Fruit fly (Drosophila melanogaster) whole organism, larva: ENCODE data around the gene Muc30E.
A peak's percentile ranks its signal among the peaks of the same experiment; 100 is the strongest.

Source experiments
- noc ChIP-seq: fragments of 200-800 bp; sonication (Bioruptor generic); optimal IDR thresholded peaks from 3 replicates; lab custom pipeline; 2019; ENCODE audit warnings: missing biosample characterization, mild to moderate bottlenecking, missing genetic modification characterization, moderate library complexity

Gene Muc30E

DNA sequence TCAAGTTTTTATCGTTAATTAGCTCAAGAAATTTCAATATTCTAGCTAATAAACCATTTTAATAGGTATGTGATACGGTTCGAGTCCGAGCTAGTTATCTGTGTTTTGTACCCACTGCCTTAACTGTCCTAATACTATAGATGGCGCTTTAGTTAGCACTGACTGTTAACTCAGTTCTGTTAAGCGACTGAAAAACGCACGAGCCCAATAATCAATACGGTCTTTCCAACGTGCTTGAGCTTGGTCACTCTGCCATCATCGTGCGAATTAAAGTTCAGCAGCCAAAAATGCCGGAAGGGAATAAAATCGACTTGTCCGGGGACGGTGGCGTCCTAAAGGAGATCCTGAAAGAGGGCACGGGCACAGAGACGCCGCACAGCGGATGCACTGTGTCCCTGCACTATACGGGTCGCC is 15.1 kb downstream of the Muc30E start, which contains the start of gene Fkbp59:
Fkbp59 (plus strand) TSS at position 150 of the 414 bp plus-strand sequence.
- TF ChIP-seq noc (tag; lab: Kevin White, UChicago) = no peak

DNA sequence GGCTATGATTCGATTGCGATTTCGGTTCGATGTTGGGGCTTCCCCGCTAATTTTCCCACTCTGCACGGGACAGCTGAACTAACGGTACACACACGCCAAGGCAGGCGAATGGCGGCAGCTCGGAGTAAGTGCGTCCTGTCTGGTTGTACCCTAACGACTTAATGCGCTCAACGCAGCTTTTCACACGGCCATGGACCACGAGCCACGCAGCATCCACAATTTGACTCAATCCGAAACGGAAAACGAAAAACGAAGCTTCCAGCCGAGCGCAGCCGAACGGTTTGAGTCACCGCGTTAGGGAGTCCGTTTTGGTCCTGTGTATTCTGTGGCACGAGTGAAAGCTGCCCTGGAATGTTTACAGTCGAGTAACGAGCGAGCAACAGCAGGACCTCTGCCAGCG is 16.8 kb downstream of the Muc30E start, which contains the start of gene nAChRalpha6:
nAChRalpha6 (minus strand) TSS at position 165 of the 400 bp plus-strand sequence.
- TF ChIP-seq noc (tag; lab: Kevin White, UChicago) = no peak

DNA sequence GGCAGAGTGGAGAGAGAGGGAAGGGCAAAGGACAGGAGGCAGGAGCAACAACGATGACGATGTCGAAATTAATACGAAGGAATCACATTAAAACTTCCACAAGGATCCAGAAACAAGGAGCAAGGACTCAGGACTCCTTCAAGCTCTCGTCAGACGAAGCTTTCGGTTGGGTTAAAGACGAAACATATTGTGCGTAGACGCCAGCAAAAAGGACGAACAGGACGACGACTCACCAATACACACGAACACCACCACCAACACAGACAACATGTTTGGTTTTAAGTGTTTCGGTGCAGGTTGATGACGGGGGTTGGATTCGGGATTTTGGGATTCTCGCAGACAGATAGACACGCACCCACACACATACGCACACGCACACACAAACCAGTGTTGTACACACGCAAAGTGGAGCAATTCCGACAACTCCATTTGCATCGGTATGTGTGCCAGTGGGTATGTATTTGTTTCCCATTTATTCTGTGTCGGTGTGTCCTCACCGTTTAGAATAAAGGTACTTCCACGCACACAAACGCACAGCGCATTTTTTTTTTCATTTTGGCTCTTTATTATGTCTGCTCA is 20.4 kb downstream of the Muc30E start:
- TF ChIP-seq noc (tag; lab: Kevin White, UChicago) = no peak

DNA sequence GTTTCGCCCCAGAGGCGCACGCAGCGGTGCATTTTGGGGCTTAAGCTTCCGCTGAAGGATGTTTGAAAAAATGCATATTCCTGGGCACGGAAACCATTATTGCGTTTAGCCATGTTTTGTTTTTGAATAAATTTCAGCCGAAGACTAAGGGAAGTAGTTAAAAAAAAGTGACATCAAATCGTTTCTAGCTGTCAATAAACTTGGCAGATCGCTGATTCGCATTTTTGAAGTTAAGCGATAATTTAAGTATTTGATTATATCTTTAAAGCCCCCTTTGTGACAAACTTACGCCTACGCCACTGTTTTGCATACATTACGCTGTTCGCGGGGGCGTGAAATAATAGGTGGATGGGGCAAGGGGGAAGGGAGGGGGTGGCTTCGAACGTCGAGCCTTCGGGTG is 38.6 kb downstream of the Muc30E start:
- TF ChIP-seq noc (tag; lab: Kevin White, UChicago) = peak; percentile 16

DNA sequence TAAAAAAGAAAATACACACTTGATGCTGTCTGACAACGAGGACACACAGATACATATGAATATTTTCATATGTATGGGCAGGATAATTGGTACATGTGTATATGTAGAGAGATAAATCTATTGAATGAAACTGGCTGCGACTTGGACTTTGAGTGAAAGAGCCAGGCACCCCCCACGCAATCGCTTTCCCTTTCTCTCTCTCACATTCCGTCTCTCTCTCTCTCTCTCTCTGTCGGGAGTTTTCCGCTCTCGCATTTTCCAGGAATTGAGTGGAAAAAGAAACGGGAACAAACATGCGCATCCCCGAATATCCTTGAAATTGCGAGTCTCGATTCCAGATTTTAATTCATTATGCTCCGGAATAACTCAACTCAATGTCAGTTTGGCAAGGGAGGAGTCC is 39.4 kb downstream of the Muc30E start:
- TF ChIP-seq noc (tag; lab: Kevin White, UChicago) = no peak

DNA sequence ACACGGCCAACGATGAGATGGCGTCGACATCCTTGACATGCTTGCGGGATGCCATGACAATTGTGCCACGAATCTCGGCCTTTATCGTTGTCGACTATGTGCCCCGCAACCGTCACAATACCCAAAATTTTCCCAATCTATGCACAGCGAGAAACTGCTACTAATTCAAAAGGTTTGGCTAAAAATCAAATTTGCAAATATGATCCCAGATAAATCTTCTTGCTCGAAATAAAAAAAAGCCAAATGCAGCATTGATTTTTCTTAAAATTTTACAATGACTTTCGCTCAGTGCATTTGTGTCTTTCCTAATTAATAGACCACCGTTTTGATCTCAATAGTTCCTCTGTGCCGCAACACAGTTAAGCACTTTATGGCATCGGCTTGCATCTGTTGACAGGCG is 40.0 kb downstream of the Muc30E start:
- TF ChIP-seq noc (tag; lab: Kevin White, UChicago) = no peak

DNA sequence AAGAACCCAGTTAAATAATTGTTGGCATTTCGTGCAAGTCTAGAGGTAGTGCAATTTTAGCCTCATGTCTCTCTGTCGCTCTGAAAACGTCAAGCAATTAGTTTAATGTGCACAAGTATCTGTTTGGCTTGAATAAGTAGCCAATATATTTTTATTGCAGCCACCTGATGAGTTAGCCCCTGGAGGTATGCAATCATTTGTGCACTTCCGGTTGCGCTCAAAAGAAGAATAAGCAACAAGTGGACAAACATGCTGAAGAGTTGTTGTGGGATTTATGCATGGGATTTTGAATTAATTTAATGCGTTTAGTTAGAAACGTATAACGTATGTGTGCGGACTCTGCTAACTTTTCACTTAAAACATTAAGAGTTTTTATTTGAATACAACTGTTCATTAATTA is 52.1 kb downstream of the Muc30E start:
- TF ChIP-seq noc (tag; lab: Kevin White, UChicago) = no peak
